Worm (Caenorhabditis elegans): ENCODE measurements around the gene Y50E8A.2.

DNA sequence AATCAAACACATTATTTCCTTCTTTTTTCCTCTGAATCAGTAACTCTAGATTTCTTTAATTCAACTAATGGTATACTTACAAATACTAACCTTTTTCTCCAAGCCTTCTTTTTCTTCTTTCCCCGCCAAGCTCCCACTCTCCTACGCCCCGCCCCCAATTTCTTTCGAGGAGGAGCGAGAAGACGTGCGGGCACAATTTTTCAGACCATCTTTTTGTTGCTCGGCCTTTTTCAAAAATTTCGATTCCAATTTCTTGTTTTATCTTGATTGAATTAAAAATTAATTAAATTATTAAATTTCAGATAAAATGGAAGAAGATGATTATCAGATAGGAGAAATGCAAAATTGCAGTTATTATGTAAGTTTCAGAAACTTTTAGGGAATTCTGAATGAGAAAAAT lies 48.6 kb downstream of the Y50E8A.2 start, which contains the start of gene C47E8.3:
- no peak for TF ChIP-seq nhr-25 (tag; optimal IDR thresholded peaks at IDR 0.05; ENCODE audit: borderline replicate concordance, insufficient read depth)
- no peak for TF ChIP-seq nhr-77 (tag; optimal IDR thresholded peaks at IDR 0.05)
- no peak for TF ChIP-seq skn-1 (tag; optimal IDR thresholded peaks at IDR 0.05)
- TF ChIP-seq nhr-76 (tag; optimal IDR thresholded peaks at IDR 0.05): no peak
- TF ChIP-seq ztf-11 (tag; optimal IDR thresholded peaks at IDR 0.05): no peak
- no peak for TF ChIP-seq ztf-7 (tag; optimal IDR thresholded peaks at IDR 0.05)
- no peak for TF ChIP-seq R02D3.7 (tag; optimal IDR thresholded peaks at IDR 0.05)
- no peak for TF ChIP-seq duxl-1 (tag; optimal IDR thresholded peaks at IDR 0.05; ENCODE audit: poor library complexity)
- no peak for TF ChIP-seq lin-13 (GFP tag; optimal IDR thresholded peaks at IDR 0.05)
- no peak for TF ChIP-seq unc-62 (GFP tag; optimal IDR thresholded peaks at IDR 0.05 in 1 of 2)
- TF ChIP-seq unc-62 (tag; optimal IDR thresholded peaks at IDR 0.05): no peak
- TF ChIP-seq egl-27 (tag; optimal IDR thresholded peaks at IDR 0.05): no peak
